Fruit fly (Drosophila melanogaster) whole organism, prepupa: ENCODE data around the gene Pex2.

Experiments
- CG10631 ChIP-seq: fragments of 200-800 bp; sonication (Bioruptor generic); optimal IDR thresholded peaks from 2 replicates; lab custom pipeline; 2016; ENCODE audit warnings: missing biosample characterization, missing genetic modification characterization
- CG10669 ChIP-seq: fragments of 200-800 bp; sonication (Bioruptor generic); optimal IDR thresholded peaks from 3 replicates; lab custom pipeline; 2018; ENCODE audit warnings: missing biosample characterization, mild to moderate bottlenecking, missing genetic modification characterization, moderate library complexity
- CG11294 ChIP-seq: fragments of 200-800 bp; sonication (Bioruptor generic); IDR thresholded peaks from 2 replicates; pipeline ENCODE4 v1.3.6; 2022; ENCODE audit warnings: missing biosample characterization, missing genetic modification characterization
- CG11762 ChIP-seq: fragments of 200-800 bp; sonication (Bioruptor generic); optimal IDR thresholded peaks from 3 replicates; lab custom pipeline; 2016; ENCODE audit warnings: missing biosample characterization, missing genetic modification characterization; ENCODE audit not compliant: insufficient read depth
- CG15336 ChIP-seq: fragments of 200-800 bp; sonication (Bioruptor generic); IDR thresholded peaks from 2 replicates; pipeline ENCODE4 v1.3.6; 2022; ENCODE audit warnings: missing biosample characterization, missing genetic modification characterization
- CG1621 ChIP-seq: fragments of 200-800 bp; sonication (Bioruptor generic); optimal IDR thresholded peaks from 3 replicates; lab custom pipeline; 2018; ENCODE audit warnings: missing biosample characterization, mild to moderate bottlenecking, missing genetic modification characterization
- CG16779 ChIP-seq: fragments of 200-800 bp; sonication (Bioruptor generic); optimal IDR thresholded peaks from 3 replicates; lab custom pipeline; 2017; ENCODE audit warnings: missing biosample characterization, mild to moderate bottlenecking, missing genetic modification characterization
- CG3032 ChIP-seq: fragments of 200-800 bp; optimal IDR thresholded peaks from 2 replicates; lab custom pipeline; 2019; ENCODE audit warnings: missing biosample characterization, mild to moderate bottlenecking, missing genetic modification characterization, moderate library complexity
- CG31627 ChIP-seq: fragments of 200-800 bp; sonication (Bioruptor generic); optimal IDR thresholded peaks from 3 replicates; lab custom pipeline; 2016; ENCODE audit warnings: missing biosample characterization, missing genetic modification characterization
- CG32006 ChIP-seq: fragments of 200-800 bp; sonication (Bioruptor generic); optimal IDR thresholded peaks from 3 replicates; lab custom pipeline; 2017; ENCODE audit warnings: missing biosample characterization, mild to moderate bottlenecking, missing genetic modification characterization
- CG34406 ChIP-seq: fragments of 200-800 bp; sonication (Bioruptor generic); optimal IDR thresholded peaks from 3 replicates; lab custom pipeline; 2016; ENCODE audit warnings: missing biosample characterization, missing genetic modification characterization
- CG3919 ChIP-seq: fragments of 200-800 bp; sonication (Bioruptor generic); optimal IDR thresholded peaks from 3 replicates; lab custom pipeline; 2016; ENCODE audit warnings: missing biosample characterization, missing genetic modification characterization
- CG4318 ChIP-seq: fragments of 200-800 bp; sonication (Bioruptor generic); optimal IDR thresholded peaks from 3 replicates; lab custom pipeline; 2017; ENCODE audit warnings: missing biosample characterization, mild to moderate bottlenecking, missing genetic modification characterization
- CG6792 ChIP-seq: fragments of 200-800 bp; sonication (Bioruptor generic); optimal IDR thresholded peaks from 3 replicates; lab custom pipeline; 2016; ENCODE audit warnings: missing biosample characterization, missing genetic modification characterization
- CG6854 ChIP-seq: fragments of 200-800 bp; sonication (Bioruptor generic); optimal IDR thresholded peaks from 2 replicates; lab custom pipeline; 2017; ENCODE audit warnings: missing biosample characterization, mild to moderate bottlenecking, missing genetic modification characterization
- CG7368 ChIP-seq: fragments of 200-800 bp; sonication (Bioruptor generic); optimal IDR thresholded peaks from 3 replicates; lab custom pipeline; 2016; ENCODE audit warnings: missing biosample characterization, missing genetic modification characterization
- CG8119 ChIP-seq: fragments of 200-800 bp; sonication (Bioruptor generic); IDR thresholded peaks from 3 replicates; pipeline ENCODE4 v1.3.6; 2022; ENCODE audit warnings: missing biosample characterization, missing genetic modification characterization
- CG8319 ChIP-seq: fragments of 200-800 bp; sonication (Bioruptor generic); optimal IDR thresholded peaks from 3 replicates; lab custom pipeline; 2016; ENCODE audit warnings: missing biosample characterization, missing genetic modification characterization
- CG8632 ChIP-seq: fragments of 200-800 bp; sonication (Bioruptor generic); optimal IDR thresholded peaks from 3 replicates; lab custom pipeline; 2016; ENCODE audit warnings: missing biosample characterization, missing genetic modification characterization
- Eip93F ChIP-seq: fragments of 200-800 bp; sonication (Bioruptor generic); optimal IDR thresholded peaks from 2 replicates; lab custom pipeline; 2016; ENCODE audit warnings: missing biosample characterization, mild to moderate bottlenecking, missing genetic modification characterization
- Ets21C ChIP-seq: fragments of 200-800 bp; sonication (Bioruptor generic); optimal IDR thresholded peaks from 3 replicates; lab custom pipeline; 2016; ENCODE audit warnings: missing biosample characterization, missing genetic modification characterization
- Ets96B ChIP-seq: fragments of 200-800 bp; optimal IDR thresholded peaks from 2 replicates; lab custom pipeline; 2019; ENCODE audit warnings: missing biosample characterization, mild to moderate bottlenecking, missing genetic modification characterization, moderate library complexity
- Gug ChIP-seq: fragments of 200-800 bp; sonication (Bioruptor generic); IDR thresholded peaks from 2 replicates; pipeline ENCODE4 v1.3.6; 2022; ENCODE audit warnings: missing biosample characterization, missing genetic modification characterization
- Hr38 ChIP-seq: sonication (Bioruptor generic); optimal IDR thresholded peaks from 2 replicates; lab custom pipeline; 2016; ENCODE audit warnings: missing biosample characterization, missing genetic modification characterization
- Hr39 ChIP-seq: fragments of 200-800 bp; sonication (Bioruptor generic); optimal IDR thresholded peaks from 2 replicates; lab custom pipeline; 2016; ENCODE audit warnings: missing biosample characterization, missing genetic modification characterization
- Lpt ChIP-seq: fragments of 200-800 bp; sonication (Bioruptor generic); optimal IDR thresholded peaks from 3 replicates; lab custom pipeline; 2016; ENCODE audit warnings: missing biosample characterization, missing genetic modification characterization
- Met ChIP-seq: fragments of 200-800 bp; sonication (Bioruptor generic); optimal IDR thresholded peaks from 3 replicates; lab custom pipeline; 2016; ENCODE audit warnings: missing biosample characterization, missing genetic modification characterization
- OdsH ChIP-seq: fragments of 200-800 bp; sonication (Bioruptor generic); optimal IDR thresholded peaks from 3 replicates; lab custom pipeline; 2016; ENCODE audit warnings: missing biosample characterization, missing genetic modification characterization
- Sox14 ChIP-seq: fragments of 200-800 bp; sonication (Bioruptor generic); optimal IDR thresholded peaks from 3 replicates; lab custom pipeline; 2016; ENCODE audit warnings: missing biosample characterization, missing genetic modification characterization
- Sox15 ChIP-seq: fragments of 200-800 bp; sonication (Bioruptor generic); optimal IDR thresholded peaks from 3 replicates; lab custom pipeline; 2016; ENCODE audit warnings: missing biosample characterization, missing genetic modification characterization
- acj6 ChIP-seq: fragments of 200-800 bp; sonication (Bioruptor generic); optimal IDR thresholded peaks from 3 replicates; lab custom pipeline; 2016; ENCODE audit warnings: missing biosample characterization, missing genetic modification characterization
- dac ChIP-seq: fragments of 200-800 bp; sonication (Bioruptor generic); optimal IDR thresholded peaks from 2 replicates; lab custom pipeline; 2017; ENCODE audit warnings: missing biosample characterization, mild to moderate bottlenecking, missing genetic modification characterization
- dsx ChIP-seq: fragments of 200-800 bp; optimal IDR thresholded peaks from 3 replicates; lab custom pipeline; 2019; ENCODE audit warnings: missing biosample characterization, mild to moderate bottlenecking, missing genetic modification characterization, moderate library complexity; ENCODE audit not compliant: poor library complexity, severe bottlenecking
- eg ChIP-seq: fragments of 200-800 bp; sonication (Bioruptor generic); IDR thresholded peaks from 3 replicates; pipeline ENCODE4 v1.3.6; 2022; ENCODE audit warnings: missing biosample characterization, missing genetic modification characterization
- esn ChIP-seq: fragments of 200-800 bp; sonication (Bioruptor generic); optimal IDR thresholded peaks from 2 replicates; lab custom pipeline; 2016; ENCODE audit warnings: missing biosample characterization, mild to moderate bottlenecking, missing genetic modification characterization, moderate library complexity
- fd59A ChIP-seq: fragments of 200-800 bp; sonication (Bioruptor generic); optimal IDR thresholded peaks from 2 replicates; lab custom pipeline; 2017; ENCODE audit warnings: missing biosample characterization, mild to moderate bottlenecking, missing genetic modification characterization, missing genetic modification reagents
- lz ChIP-seq: fragments of 200-800 bp; sonication (Bioruptor generic); optimal IDR thresholded peaks from 3 replicates; lab custom pipeline; 2016; ENCODE audit warnings: missing biosample characterization, missing genetic modification characterization
- net ChIP-seq: fragments of 200-800 bp; sonication (Bioruptor generic); optimal IDR thresholded peaks from 3 replicates; lab custom pipeline; 2016; ENCODE audit warnings: missing biosample characterization, missing genetic modification characterization
- pdm3 ChIP-seq: fragments of 200-800 bp; sonication (Bioruptor generic); optimal IDR thresholded peaks from 3 replicates; lab custom pipeline; 2016; ENCODE audit warnings: missing biosample characterization, missing genetic modification characterization
- spab ChIP-seq: fragments of 200-800 bp; sonication (Bioruptor generic); optimal IDR thresholded peaks from 2 replicates; lab custom pipeline; 2017; ENCODE audit warnings: missing biosample characterization, mild to moderate bottlenecking, missing genetic modification characterization, missing genetic modification reagents
- ss ChIP-seq, 2 experiments: fragments of 200-800 bp; sonication (Bioruptor generic); optimal IDR thresholded peaks; 2 replicates in 1 of 2; 3 replicates in 1 of 2; lab custom pipeline; 2017 to 2018; ENCODE audit warnings: mild to moderate bottlenecking in 2 of 2, missing biosample characterization in 2 of 2, missing genetic modification characterization in 2 of 2, moderate library complexity in 1 of 2
- topi ChIP-seq: fragments of 200-800 bp; sonication (Bioruptor generic); optimal IDR thresholded peaks from 3 replicates; lab custom pipeline; 2016; ENCODE audit warnings: missing biosample characterization, missing genetic modification characterization
- vri ChIP-seq: fragments of 200-800 bp; sonication (Bioruptor generic); optimal IDR thresholded peaks from 3 replicates; lab custom pipeline; 2016; ENCODE audit warnings: missing biosample characterization, mild to moderate bottlenecking, missing genetic modification characterization

The Pex2 gene

dm6 chr3L:8315141-8315816 lies 23.6 kb upstream of the Pex2 start, which contains the start of gene Cpsf6 (continued):
- TF ChIP-seq topi (peak; percentile 5), CG3919 (GFP tag; lab: Kevin White, UChicago) (peak; percentile 40), CG34406 (GFP tag; lab: Kevin White, UChicago) (no peak), CG1621 (tag; lab: Kevin White, UChicago) (no peak), Hr38 (no peak), CG6792 (GFP tag; lab: Kevin White, UChicago) (peak; percentile 15), CG10669 (GFP tag; lab: Kevin White, UChicago) (no peak), fd59A (no peak), Met (peak; percentile 62), net (GFP tag; lab: Kevin White, UChicago) (no peak), CG3032 (peak; percentile 57), ss (GFP tag; optimal IDR thresholded peaks at IDR 0.05; lab: Kevin White, UChicago) (peak; percentile 46 to 58), vri (GFP tag; lab: Kevin White, UChicago) (no peak), CG7368 (GFP tag; lab: Kevin White, UChicago) (no peak), Gug (GFP tag; lab: Robert Waterston, UW) (peak; percentile 49; the same call in 1 of the 2 replicates), CG15336 (GFP tag; lab: Robert Waterston, UW) (no peak), CG4318 (no peak), CG31627 (GFP tag; lab: Kevin White, UChicago) (peak; percentile 42), pdm3 (GFP tag; lab: Kevin White, UChicago) (peak; percentile 55), Ets21C (GFP tag; lab: Kevin White, UChicago) (peak; percentile 30), CG8119 (GFP tag; lab: Robert Waterston, UW) (0 out of 3 replicates have a peak, but pooled peaks have one; percentile 27), OdsH (peak; percentile 47), acj6 (GFP tag; lab: Kevin White, UChicago) (peak; percentile 44), dsx (GFP tag; lab: Kevin White, UChicago) (no peak), CG8319 (GFP tag; lab: Kevin White, UChicago) (no peak), Eip93F (peak; percentile 14), Lpt (GFP tag; lab: Kevin White, UChicago) (no peak), CG16779 (tag; lab: Kevin White, UChicago) (no peak), CG11762 (no peak), eg (GFP tag; lab: Robert Waterston, UW) (peak; percentile 21; the same call in 1 of the 3 replicates), Sox14 (peak; percentile 51), CG32006 (peak; percentile 16), Sox15 (GFP tag; lab: Kevin White, UChicago) (no peak), esn (GFP tag; lab: Kevin White, UChicago) (peak; percentile 48), CG10631 (GFP tag; lab: Kevin White, UChicago) (peak; percentile 47), dac (GFP tag; lab: Kevin White, UChicago) (no peak), CG8632 (GFP tag; lab: Kevin White, UChicago) (no peak), lz (GFP tag; lab: Kevin White, UChicago) (peak; percentile 41), CG11294 (no peak), CG6854 (peak; percentile 66), Ets96B (tag; lab: Kevin White, UChicago) (peak; percentile 26), Hr39 (peak; percentile 48), spab (GFP tag; lab: Kevin White, UChicago) (no peak)
- TF ChIP-seq, all 60 proteins: peak for 35
